Fruit fly (Drosophila melanogaster) whole organism, embryonic: ENCODE measurements around the gene FeCH.

Experiments
- C15 ChIP-seq: fragments of 200-800 bp; sonication (Bioruptor generic); IDR thresholded peaks from 3 replicates; pipeline ENCODE4 v1.3.6; 2022; ENCODE audit warnings: missing biosample characterization, missing genetic modification characterization
- CG11093 ChIP-seq: fragments of 200-800 bp; sonication (Bioruptor generic); IDR thresholded peaks from 3 replicates; pipeline ENCODE4 v1.3.6; 2022; ENCODE audit warnings: missing biosample characterization, missing genetic modification characterization
- CG12299 ChIP-seq: fragments of 200-800 bp; sonication (Bioruptor generic); optimal IDR thresholded peaks from 2 replicates; lab custom pipeline; 2018; ENCODE audit warnings: missing biosample characterization, mild to moderate bottlenecking, missing genetic modification characterization
- CG1233 ChIP-seq: fragments of 200-800 bp; sonication (Bioruptor generic); optimal IDR thresholded peaks from 4 replicates; lab custom pipeline; 2018; ENCODE audit warnings: missing biosample characterization, mild to moderate bottlenecking, missing genetic modification characterization
- CG12744 ChIP-seq: fragments of 200-800 bp; sonication (Bioruptor generic); optimal IDR thresholded peaks from 2 replicates; lab custom pipeline; 2016; ENCODE audit warnings: missing biosample characterization, missing genetic modification characterization
- CG15514 ChIP-seq: fragments of 200-800 bp; sonication (Bioruptor generic); optimal IDR thresholded peaks from 3 replicates; lab custom pipeline; 2017; ENCODE audit warnings: missing biosample characterization, missing genetic modification characterization, mild to moderate bottlenecking, moderate library complexity, missing genetic modification reagents
- CG1603 ChIP-seq: fragments of 200-800 bp; sonication (Bioruptor generic); optimal IDR thresholded peaks from 2 replicates; lab custom pipeline; 2019; ENCODE audit warnings: missing biosample characterization, mild to moderate bottlenecking, missing genetic modification characterization, moderate library complexity
- CG16813 ChIP-seq: fragments of 200-800 bp; sonication (Bioruptor generic); IDR thresholded peaks from 3 replicates; pipeline ENCODE4 v1.3.6; 2022; ENCODE audit warnings: missing biosample characterization, missing genetic modification characterization; ENCODE audit not compliant: partially characterized antibody
- CG18599 ChIP-seq: fragments of 200-800 bp; sonication (Bioruptor generic); optimal IDR thresholded peaks from 3 replicates; lab custom pipeline; 2017; ENCODE audit warnings: missing biosample characterization, missing genetic modification characterization, mild to moderate bottlenecking, moderate library complexity, missing genetic modification reagents
- CG2889 ChIP-seq: fragments of 200-800 bp; sonication (Bioruptor generic); IDR thresholded peaks from 3 replicates; pipeline ENCODE4 v1.3.6; 2022; ENCODE audit warnings: missing biosample characterization, missing genetic modification characterization
- CG30403 ChIP-seq: fragments of 200-800 bp; sonication (Bioruptor generic); optimal IDR thresholded peaks from 3 replicates; lab custom pipeline; 2016; ENCODE audit warnings: missing biosample characterization, missing genetic modification characterization
- CG31388 ChIP-seq: fragments of 200-800 bp; sonication (Bioruptor generic); optimal IDR thresholded peaks from 2 replicates; lab custom pipeline; 2016; ENCODE audit warnings: missing biosample characterization, missing genetic modification characterization
- CG32532 ChIP-seq: fragments of 200-800 bp; sonication (Bioruptor generic); IDR thresholded peaks from 2 replicates; pipeline ENCODE4 v1.3.6; 2022; ENCODE audit warnings: missing biosample characterization, missing genetic modification characterization
- CG42726 ChIP-seq: fragments of 200-800 bp; sonication (Bioruptor generic); IDR thresholded peaks from 2 replicates; pipeline ENCODE4 v1.3.6; 2022; ENCODE audit warnings: missing biosample characterization, missing genetic modification characterization; ENCODE audit not compliant: partially characterized antibody
- CG4617 ChIP-seq: fragments of 200-800 bp; sonication (Bioruptor generic); optimal IDR thresholded peaks from 3 replicates; lab custom pipeline; 2016; ENCODE audit warnings: missing biosample characterization, missing genetic modification characterization, borderline replicate concordance
- CG7372 ChIP-seq: fragments of 200-800 bp; sonication (Bioruptor generic); IDR thresholded peaks from 2 replicates; pipeline ENCODE4 v1.3.6; 2022; ENCODE audit warnings: missing biosample characterization, missing genetic modification characterization
- CG9437 ChIP-seq: fragments of 200-800 bp; sonication (Bioruptor generic); optimal IDR thresholded peaks from 2 replicates; lab custom pipeline; 2018; ENCODE audit warnings: missing biosample characterization, mild to moderate bottlenecking, missing genetic modification characterization
- CoRest ChIP-seq: fragments of 200-800 bp; sonication (Bioruptor generic); optimal IDR thresholded peaks from 3 replicates; lab custom pipeline; 2018; ENCODE audit warnings: missing biosample characterization, mild to moderate bottlenecking, missing genetic modification characterization, moderate library complexity
- Deaf1 ChIP-seq: fragments of 200-800 bp; optimal IDR thresholded peaks from 3 replicates; lab custom pipeline; 2019; ENCODE audit warnings: missing biosample characterization, mild to moderate bottlenecking, missing genetic modification characterization, moderate library complexity
- Dp ChIP-seq: fragments of 200-800 bp; sonication (Bioruptor generic); optimal IDR thresholded peaks from 2 replicates; lab custom pipeline; 2018; ENCODE audit warnings: missing biosample characterization, mild to moderate bottlenecking, missing genetic modification characterization, moderate library complexity
- Hey ChIP-seq: fragments of 200-800 bp; sonication (Bioruptor generic); optimal IDR thresholded peaks from 3 replicates; lab custom pipeline; 2018; ENCODE audit warnings: missing biosample characterization, mild to moderate bottlenecking, missing genetic modification characterization
- Hr51 ChIP-seq, 2 experiments: fragments of 200-800 bp; sonication (Bioruptor generic); optimal IDR thresholded peaks; 2 replicates in 1 of 2; 3 replicates in 1 of 2; lab custom pipeline; 2016 to 2018; ENCODE audit warnings: missing biosample characterization in 2 of 2, missing genetic modification characterization in 2 of 2, mild to moderate bottlenecking in 1 of 2, moderate library complexity in 1 of 2
- Hsf ChIP-seq: fragments of 200-800 bp; sonication (Bioruptor generic); optimal IDR thresholded peaks from 3 replicates; lab custom pipeline; 2016; ENCODE audit warnings: missing biosample characterization, missing genetic modification characterization
- Kr ChIP-seq: fragments of 200-800 bp; sonication (Bioruptor generic); optimal IDR thresholded peaks from 2 replicates; lab custom pipeline; 2017; ENCODE audit warnings: missing biosample characterization, mild to moderate bottlenecking, missing genetic modification characterization
- Myb ChIP-seq: fragments of 200-800 bp; sonication (Bioruptor generic); optimal IDR thresholded peaks from 2 replicates; lab custom pipeline; 2016; ENCODE audit warnings: missing biosample characterization, missing genetic modification characterization
- NfI ChIP-seq: fragments of 200-800 bp; sonication (Bioruptor generic); optimal IDR thresholded peaks from 3 replicates; lab custom pipeline; 2018; ENCODE audit warnings: missing biosample characterization, mild to moderate bottlenecking, missing genetic modification characterization, moderate library complexity
- Optix ChIP-seq: fragments of 200-800 bp; sonication (Bioruptor generic); IDR thresholded peaks from 3 replicates; pipeline ENCODE4 v1.3.6; 2022; ENCODE audit warnings: missing biosample characterization, missing genetic modification characterization
- Sin3A ChIP-seq: fragments of >200 bp; optimal IDR thresholded peaks from 2 replicates; lab custom pipeline; 2018
- Taf1 ChIP-seq: fragments of 200-800 bp; sonication (Bioruptor generic); IDR thresholded peaks from 2 replicates; pipeline ENCODE4 v1.3.6; 2022; ENCODE audit warnings: missing biosample characterization, missing genetic modification characterization
- Vsx1 ChIP-seq: fragments of 200-800 bp; sonication (Bioruptor generic); optimal IDR thresholded peaks from 2 replicates; lab custom pipeline; 2017; ENCODE audit warnings: missing biosample characterization, mild to moderate bottlenecking, missing genetic modification characterization, missing genetic modification reagents
- cg ChIP-seq: fragments of 200-800 bp; sonication (Bioruptor generic); optimal IDR thresholded peaks from 3 replicates; lab custom pipeline; 2019; ENCODE audit warnings: missing biosample characterization, mild to moderate bottlenecking, missing genetic modification characterization, moderate library complexity
- chinmo ChIP-seq: fragments of 200-800 bp; sonication (Bioruptor generic); IDR thresholded peaks from 4 replicates; pipeline ENCODE4 v1.3.6; 2022; ENCODE audit warnings: missing biosample characterization, missing genetic modification characterization; ENCODE audit not compliant: partially characterized antibody
- fru ChIP-seq: fragments of >200 bp; optimal IDR thresholded peaks from 2 replicates; lab custom pipeline; 2017
- gcm ChIP-seq: fragments of 200-800 bp; sonication (Bioruptor generic); optimal IDR thresholded peaks from 2 replicates; lab custom pipeline; 2019; ENCODE audit warnings: missing biosample characterization, mild to moderate bottlenecking, missing genetic modification characterization, moderate library complexity
- gfzf ChIP-seq: fragments of 200-800 bp; sonication (Bioruptor generic); optimal IDR thresholded peaks from 2 replicates; lab custom pipeline; 2016; ENCODE audit warnings: missing biosample characterization, mild to moderate bottlenecking, missing genetic modification characterization, moderate library complexity
- gsb ChIP-seq: fragments of 200-800 bp; sonication (Bioruptor generic); IDR thresholded peaks from 2 replicates; pipeline ENCODE4 v1.3.6; 2022; ENCODE audit warnings: missing biosample characterization, missing genetic modification characterization
- h ChIP-seq: fragments of >200 bp; optimal IDR thresholded peaks from 2 replicates; lab custom pipeline; 2017
- ind ChIP-seq: fragments of 200-800 bp; sonication (Bioruptor generic); optimal IDR thresholded peaks from 3 replicates; lab custom pipeline; 2016; ENCODE audit warnings: missing biosample characterization, missing genetic modification characterization
- kay ChIP-seq: fragments of 200-800 bp; sonication (Bioruptor generic); optimal IDR thresholded peaks from 2 replicates; lab custom pipeline; 2016; ENCODE audit warnings: missing biosample characterization, missing genetic modification characterization
- lab ChIP-seq: fragments of 200-800 bp; sonication (Bioruptor generic); optimal IDR thresholded peaks from 3 replicates; lab custom pipeline; 2017; ENCODE audit warnings: missing biosample characterization, missing genetic modification characterization, mild to moderate bottlenecking, moderate library complexity, missing genetic modification reagents
- lola ChIP-seq, 3 experiments: fragments of >200 bp in 2 of 3; fragments of 200-800 bp in 1 of 3; sonication (Bioruptor generic) in 1 of 3; optimal IDR thresholded peaks; 2 replicates each; lab custom pipeline; 2017 to 2019; ENCODE audit warnings: missing biosample characterization in 3 of 3, missing genetic modification characterization in 3 of 3, mild to moderate bottlenecking in 1 of 3, moderate library complexity in 1 of 3
- nerfin-1 ChIP-seq: fragments of 200-800 bp; sonication (Bioruptor generic); optimal IDR thresholded peaks from 3 replicates; lab custom pipeline; 2019; ENCODE audit warnings: missing biosample characterization, mild to moderate bottlenecking, missing genetic modification characterization, moderate library complexity
- peb ChIP-seq: fragments of 200-800 bp; sonication (Bioruptor generic); IDR thresholded peaks from 2 replicates; pipeline ENCODE4 v1.3.6; 2022; ENCODE audit warnings: missing biosample characterization, missing genetic modification characterization
- ranshi ChIP-seq: fragments of 200-800 bp; sonication (Bioruptor generic); IDR thresholded peaks from 2 replicates; pipeline ENCODE4 v1.3.6; 2022; ENCODE audit warnings: missing biosample characterization, missing genetic modification characterization
- slou ChIP-seq: fragments of 200-800 bp; sonication (Bioruptor generic); optimal IDR thresholded peaks from 3 replicates; lab custom pipeline; 2016; ENCODE audit warnings: missing biosample characterization, missing genetic modification characterization
- sob ChIP-seq: fragments of 200-800 bp; sonication (Bioruptor generic); IDR thresholded peaks from 2 replicates; pipeline ENCODE4 v1.3.6; 2022; ENCODE audit warnings: missing biosample characterization, missing genetic modification characterization
- ssp ChIP-seq: fragments of 200-800 bp; sonication (Bioruptor generic); IDR thresholded peaks from 2 replicates; pipeline ENCODE4 v1.3.6; 2022; ENCODE audit warnings: missing biosample characterization, missing genetic modification characterization
- sug ChIP-seq: fragments of 200-800 bp; optimal IDR thresholded peaks from 2 replicates; lab custom pipeline; 2019; ENCODE audit warnings: missing biosample characterization, mild to moderate bottlenecking, missing genetic modification characterization, moderate library complexity
- wek ChIP-seq: fragments of 200-800 bp; sonication (Bioruptor generic); optimal IDR thresholded peaks from 3 replicates; lab custom pipeline; 2018; ENCODE audit warnings: missing biosample characterization, mild to moderate bottlenecking, missing genetic modification characterization, moderate library complexity
- z ChIP-seq: fragments of 200-800 bp; sonication (Bioruptor generic); IDR thresholded peaks from 3 replicates; pipeline ENCODE4 v1.3.6; 2022; ENCODE audit warnings: missing biosample characterization, missing genetic modification characterization

FeCH gene

dm6 chr3R:31777482-31778165 lies 34.5 kb downstream of the FeCH start:
- TF ChIP-seq Hsf (GFP tag; lab: Kevin White, UChicago) (no peak), lola (GFP tag; optimal IDR thresholded peaks at IDR 0.05; lab: Kevin White, UChicago) (no peak), gcm (GFP tag; lab: Kevin White, UChicago) (no peak), fru (lab: Kevin White, UChicago) (no peak), Dp (GFP tag; lab: Kevin White, UChicago) (no peak), Optix (GFP tag; lab: Robert Waterston, UW) (no peak; the same call in 2 of the 3 replicates), CG9437 (GFP tag; lab: Kevin White, UChicago) (no peak), CG16813 (GFP tag; lab: Robert Waterston, UW) (no peak), cg (GFP tag; lab: Kevin White, UChicago) (peak; percentile 79), CG12744 (GFP tag; lab: Kevin White, UChicago) (no peak), Myb (GFP tag; lab: Kevin White, UChicago) (no peak), Taf1 (GFP tag; lab: Robert Waterston, UW) (no peak), sug (tag; lab: Kevin White, UChicago) (no peak), slou (GFP tag; lab: Kevin White, UChicago) (no peak), Hr51 (GFP tag; optimal IDR thresholded peaks at IDR 0.05; lab: Kevin White, UChicago) (no peak), ranshi (GFP tag; lab: Robert Waterston, UW) (no peak), ssp (GFP tag; lab: Robert Waterston, UW) (no peak), CG7372 (GFP tag; lab: Robert Waterston, UW) (no peak), CG42726 (GFP tag; lab: Robert Waterston, UW) (no peak), CG11093 (GFP tag; lab: Robert Waterston, UW) (no peak), CG1603 (tag; lab: Kevin White, UChicago) (no peak), CG18599 (peak; percentile 9), CG15514 (GFP tag; lab: Kevin White, UChicago) (peak; percentile 16), peb (GFP tag; lab: Robert Waterston, UW) (no peak), sob (GFP tag; lab: Robert Waterston, UW) (no peak), CG32532 (GFP tag; lab: Robert Waterston, UW) (no peak; the same call in 1 of the 2 replicates), CG1233 (GFP tag; lab: Kevin White, UChicago) (peak; percentile 21), lab (GFP tag; lab: Kevin White, UChicago) (no peak), Vsx1 (no peak), CG31388 (GFP tag; lab: Kevin White, UChicago) (no peak), gfzf (no peak), CoRest (tag; lab: Kevin White, UChicago) (no peak), Hey (tag; lab: Kevin White, UChicago) (no peak), CG4617 (GFP tag; lab: Kevin White, UChicago) (no peak), gsb (no peak), Sin3A (lab: Kevin White, UChicago) (no peak), kay (no peak), nerfin-1 (peak; percentile 55), CG12299 (tag; lab: Kevin White, UChicago) (peak; percentile 20), NfI (GFP tag; lab: Kevin White, UChicago) (no peak), C15 (no peak), z (GFP tag; lab: Robert Waterston, UW) (peak; percentile 85), chinmo (GFP tag; lab: Robert Waterston, UW) (peak; percentile 83; the same call in 1 of the 4 replicates), CG30403 (no peak), ind (no peak), wek (GFP tag; lab: Kevin White, UChicago) (no peak), Kr (GFP tag; lab: Kevin White, UChicago) (no peak), h (lab: Kevin White, UChicago) (no peak), CG2889 (GFP tag; lab: Robert Waterston, UW) (no peak), Deaf1 (tag; lab: Kevin White, UChicago) (no peak)
